Worm (Caenorhabditis elegans) whole organism, L4/young adult: ENCODE results near the gene ZK742.3.

ENCODE experiments used
- W03F9.2 ChIP-seq: fragments of 150-350 bp; optimal IDR thresholded peaks from 2 replicates; lab custom pipeline; 2014; ENCODE audit warnings: missing biosample characterization, missing genetic modification characterization
- dao-5 ChIP-seq: sonication (generic microtip); optimal IDR thresholded peaks from 2 replicates; lab custom pipeline; 2016; ENCODE audit warnings: missing genotype, missing genetic modification characterization, moderate library complexity, missing compliant biosample characterization
- him-1 ChIP-seq: sonication (generic microtip); optimal IDR thresholded peaks from 2 replicates; lab custom pipeline; 2016; ENCODE audit warnings: missing genotype, missing genetic modification reagents, missing genetic modification characterization, missing compliant biosample characterization

ZK742.3 gene

ce11 chrV:7774143-7774595 lies 35.5 kb downstream of the ZK742.3 start, which contains the start of gene grl-10:
TSS of gene grl-10 (plus strand) at chrV:7774545.
- no peak for TF ChIP-seq W03F9.2 (tag; lab: Kevin White, UChicago)
- TF ChIP-seq dao-5 = no peak
- no peak for TF ChIP-seq him-1

ce11 chrV:7773647-7774046 lies 36.1 kb downstream of the ZK742.3 start:
- no peak for TF ChIP-seq dao-5
- no peak for TF ChIP-seq W03F9.2 (tag; lab: Kevin White, UChicago)
- TF ChIP-seq him-1 = no peak

ce11 chrV:7770961-7771360 lies 38.8 kb downstream of the ZK742.3 start, which contains the start of gene frpr-3:
TSS of gene frpr-3 (plus strand) at chrV:7771261.
- TF ChIP-seq W03F9.2 (tag; lab: Kevin White, UChicago) (no peak), dao-5 (no peak), him-1 (no peak)

ce11 chrV:7761906-7762305 lies 47.8 kb downstream of the ZK742.3 start:
- TF ChIP-seq dao-5 (no peak), him-1 (no peak), W03F9.2 (tag; lab: Kevin White, UChicago) (no peak)

- TF ChIP-seq W03F9.2 (tag; lab: Kevin White, UChicago) = no peak
- TF ChIP-seq him-1 = no peak
- TF ChIP-seq dao-5 = no peak
Measured at ce11 chrV:7760174-7760573, 49.5 kb downstream of the ZK742.3 start, which contains the start of gene hint-3. TSS of gene hint-3 (plus strand) at chrV:7760474.

- TF ChIP-seq him-1 = no peak
- TF ChIP-seq dao-5 = no peak
- no peak for TF ChIP-seq W03F9.2 (tag; lab: Kevin White, UChicago)
Measured at ce11 chrV:7759270-7759669, 50.4 kb downstream of the ZK742.3 start.
